Worm (Caenorhabditis elegans) whole organism, midembryonic: Measurements from ENCODE around the gene vha-2.

Experiments used
- T22C8.4 ChIP-seq: fragments of 200-800 bp; sonication (Bioruptor generic); IDR thresholded peaks from 2 replicates; pipeline ENCODE4 v1.3.6; 2022; ENCODE audit warnings: missing genetic modification characterization, missing compliant biosample characterization
- cog-1 ChIP-seq: sonication (generic microtip); optimal IDR thresholded peaks from 2 replicates; lab custom pipeline; 2016; ENCODE audit warnings: missing genetic modification characterization, missing compliant biosample characterization
- flt-1 ChIP-seq: fragments of 200-800 bp; sonication (Bioruptor generic); IDR thresholded peaks from 2 replicates; pipeline ENCODE4 v1.3.6; 2022; ENCODE audit warnings: missing genetic modification characterization, missing compliant biosample characterization
- med-1 ChIP-seq: sonication (generic microtip); optimal IDR thresholded peaks from 2 replicates; lab custom pipeline; 2017; ENCODE audit warnings: missing genetic modification characterization, mild to moderate bottlenecking, missing compliant biosample characterization, antibody characterized with exemption, missing genetic modification reagents; ENCODE audit not compliant: insufficient read depth
- ref-1 ChIP-seq: fragments of 200-800 bp; sonication (Bioruptor generic); conservative IDR thresholded peaks from 2 replicates; pipeline ENCODE4 v1.3.6; 2022; ENCODE audit warnings: missing genetic modification reagents, missing genetic modification characterization, missing compliant biosample characterization
- tab-1 ChIP-seq: fragments of 200-800 bp; sonication (Bioruptor generic); IDR thresholded peaks from 2 replicates; pipeline ENCODE4 v1.3.6; 2022; ENCODE audit warnings: missing genetic modification characterization, missing compliant biosample characterization
- ztf-23 ChIP-seq: fragments of 200-800 bp; sonication (Bioruptor generic); IDR thresholded peaks from 2 replicates; pipeline ENCODE4 v1.3.6; 2022; ENCODE audit warnings: missing genetic modification reagents, missing genetic modification characterization, missing compliant biosample characterization
- ztf-29 ChIP-seq: fragments of 200-800 bp; sonication (Bioruptor generic); IDR thresholded peaks from 2 replicates; pipeline ENCODE4 v1.3.6; 2022; ENCODE audit warnings: missing genetic modification reagents, missing genetic modification characterization, missing compliant biosample characterization

- no peak for TF ChIP-seq flt-1 (GFP tag; lab: Robert Waterston, UW)
- no peak for TF ChIP-seq tab-1 (GFP tag; lab: Robert Waterston, UW)
- no peak for TF ChIP-seq med-1 (GFP tag; lab: Kevin White, UChicago)
- no peak for TF ChIP-seq ref-1 (GFP tag; lab: Robert Waterston, UW)
- no peak for TF ChIP-seq T22C8.4 (GFP tag; lab: Robert Waterston, UW)
- no peak for TF ChIP-seq ztf-23 (GFP tag; lab: Robert Waterston, UW)
- TF ChIP-seq ztf-29 (GFP tag; lab: Robert Waterston, UW) = no peak
- TF ChIP-seq cog-1 = no peak
These were observed 21.8 kb upstream of the vha-2 start for ce11 chrIII:9760184-9760583.
